Fruit fly (Drosophila melanogaster) whole organism, prepupa: Measurements from ENCODE around the gene nmdyn-D7.

Source experiments
- Blimp-1 ChIP-seq: fragments of 200-800 bp; sonication (Bioruptor generic); optimal IDR thresholded peaks from 3 replicates; lab custom pipeline; 2017; ENCODE audit warnings: missing biosample characterization, missing genetic modification characterization, mild to moderate bottlenecking, moderate library complexity, missing genetic modification reagents
- CG10631 ChIP-seq: fragments of 200-800 bp; sonication (Bioruptor generic); optimal IDR thresholded peaks from 2 replicates; lab custom pipeline; 2016; ENCODE audit warnings: missing biosample characterization, missing genetic modification characterization
- CG10669 ChIP-seq: fragments of 200-800 bp; sonication (Bioruptor generic); optimal IDR thresholded peaks from 3 replicates; lab custom pipeline; 2018; ENCODE audit warnings: missing biosample characterization, mild to moderate bottlenecking, missing genetic modification characterization, moderate library complexity
- CG11294 ChIP-seq: fragments of 200-800 bp; sonication (Bioruptor generic); IDR thresholded peaks from 2 replicates; pipeline ENCODE4 v1.3.6; 2022; ENCODE audit warnings: missing biosample characterization, missing genetic modification characterization
- CG11762 ChIP-seq: fragments of 200-800 bp; sonication (Bioruptor generic); optimal IDR thresholded peaks from 3 replicates; lab custom pipeline; 2016; ENCODE audit warnings: missing biosample characterization, missing genetic modification characterization; ENCODE audit not compliant: insufficient read depth
- CG11902 ChIP-seq: fragments of 200-800 bp; sonication (Bioruptor generic); optimal IDR thresholded peaks from 3 replicates; lab custom pipeline; 2016; ENCODE audit warnings: missing biosample characterization, missing genetic modification characterization
- CG15336 ChIP-seq: fragments of 200-800 bp; sonication (Bioruptor generic); IDR thresholded peaks from 2 replicates; pipeline ENCODE4 v1.3.6; 2022; ENCODE audit warnings: missing biosample characterization, missing genetic modification characterization
- CG1621 ChIP-seq: fragments of 200-800 bp; sonication (Bioruptor generic); optimal IDR thresholded peaks from 3 replicates; lab custom pipeline; 2018; ENCODE audit warnings: missing biosample characterization, mild to moderate bottlenecking, missing genetic modification characterization
- CG16779 ChIP-seq: fragments of 200-800 bp; sonication (Bioruptor generic); optimal IDR thresholded peaks from 3 replicates; lab custom pipeline; 2017; ENCODE audit warnings: missing biosample characterization, mild to moderate bottlenecking, missing genetic modification characterization
- CG3032 ChIP-seq: fragments of 200-800 bp; optimal IDR thresholded peaks from 2 replicates; lab custom pipeline; 2019; ENCODE audit warnings: missing biosample characterization, mild to moderate bottlenecking, missing genetic modification characterization, moderate library complexity
- CG31627 ChIP-seq: fragments of 200-800 bp; sonication (Bioruptor generic); optimal IDR thresholded peaks from 3 replicates; lab custom pipeline; 2016; ENCODE audit warnings: missing biosample characterization, missing genetic modification characterization
- CG32006 ChIP-seq: fragments of 200-800 bp; sonication (Bioruptor generic); optimal IDR thresholded peaks from 3 replicates; lab custom pipeline; 2017; ENCODE audit warnings: missing biosample characterization, mild to moderate bottlenecking, missing genetic modification characterization
- CG34406 ChIP-seq: fragments of 200-800 bp; sonication (Bioruptor generic); optimal IDR thresholded peaks from 3 replicates; lab custom pipeline; 2016; ENCODE audit warnings: missing biosample characterization, missing genetic modification characterization
- CG3919 ChIP-seq: fragments of 200-800 bp; sonication (Bioruptor generic); optimal IDR thresholded peaks from 3 replicates; lab custom pipeline; 2016; ENCODE audit warnings: missing biosample characterization, missing genetic modification characterization
- CG4318 ChIP-seq: fragments of 200-800 bp; sonication (Bioruptor generic); optimal IDR thresholded peaks from 3 replicates; lab custom pipeline; 2017; ENCODE audit warnings: missing biosample characterization, mild to moderate bottlenecking, missing genetic modification characterization
- CG6808 ChIP-seq: fragments of 200-800 bp; sonication (Bioruptor generic); optimal IDR thresholded peaks from 3 replicates; lab custom pipeline; 2017; ENCODE audit warnings: missing biosample characterization, missing genetic modification characterization, mild to moderate bottlenecking, moderate library complexity, missing genetic modification reagents
- CG6854 ChIP-seq: fragments of 200-800 bp; sonication (Bioruptor generic); optimal IDR thresholded peaks from 2 replicates; lab custom pipeline; 2017; ENCODE audit warnings: missing biosample characterization, mild to moderate bottlenecking, missing genetic modification characterization
- CG8119 ChIP-seq: fragments of 200-800 bp; sonication (Bioruptor generic); IDR thresholded peaks from 3 replicates; pipeline ENCODE4 v1.3.6; 2022; ENCODE audit warnings: missing biosample characterization, missing genetic modification characterization
- CG8319 ChIP-seq: fragments of 200-800 bp; sonication (Bioruptor generic); optimal IDR thresholded peaks from 3 replicates; lab custom pipeline; 2016; ENCODE audit warnings: missing biosample characterization, missing genetic modification characterization
- CG8632 ChIP-seq: fragments of 200-800 bp; sonication (Bioruptor generic); optimal IDR thresholded peaks from 3 replicates; lab custom pipeline; 2016; ENCODE audit warnings: missing biosample characterization, missing genetic modification characterization
- CG9139 ChIP-seq: fragments of 200-800 bp; sonication (Bioruptor generic); optimal IDR thresholded peaks from 3 replicates; lab custom pipeline; 2017; ENCODE audit warnings: missing biosample characterization, mild to moderate bottlenecking, missing genetic modification characterization
- Eip78C ChIP-seq: fragments of 200-800 bp; sonication (Bioruptor generic); peaks from one replicate; lab custom pipeline; 2016; ENCODE audit warnings: missing biosample characterization, missing genetic modification characterization
- Eip93F ChIP-seq: fragments of 200-800 bp; sonication (Bioruptor generic); optimal IDR thresholded peaks from 2 replicates; lab custom pipeline; 2016; ENCODE audit warnings: missing biosample characterization, mild to moderate bottlenecking, missing genetic modification characterization
- Ets21C ChIP-seq: fragments of 200-800 bp; sonication (Bioruptor generic); optimal IDR thresholded peaks from 3 replicates; lab custom pipeline; 2016; ENCODE audit warnings: missing biosample characterization, missing genetic modification characterization
- Ets96B ChIP-seq: fragments of 200-800 bp; optimal IDR thresholded peaks from 2 replicates; lab custom pipeline; 2019; ENCODE audit warnings: missing biosample characterization, mild to moderate bottlenecking, missing genetic modification characterization, moderate library complexity
- Gug ChIP-seq: fragments of 200-800 bp; sonication (Bioruptor generic); IDR thresholded peaks from 2 replicates; pipeline ENCODE4 v1.3.6; 2022; ENCODE audit warnings: missing biosample characterization, missing genetic modification characterization
- Hr39 ChIP-seq: fragments of 200-800 bp; sonication (Bioruptor generic); optimal IDR thresholded peaks from 2 replicates; lab custom pipeline; 2016; ENCODE audit warnings: missing biosample characterization, missing genetic modification characterization
- Hr4 ChIP-seq: fragments of 200-800 bp; sonication (Bioruptor generic); optimal IDR thresholded peaks from 3 replicates; lab custom pipeline; 2016; ENCODE audit warnings: missing biosample characterization, missing genetic modification characterization
- Lpt ChIP-seq: fragments of 200-800 bp; sonication (Bioruptor generic); optimal IDR thresholded peaks from 3 replicates; lab custom pipeline; 2016; ENCODE audit warnings: missing biosample characterization, missing genetic modification characterization
- Met ChIP-seq: fragments of 200-800 bp; sonication (Bioruptor generic); optimal IDR thresholded peaks from 3 replicates; lab custom pipeline; 2016; ENCODE audit warnings: missing biosample characterization, missing genetic modification characterization
- OdsH ChIP-seq: fragments of 200-800 bp; sonication (Bioruptor generic); optimal IDR thresholded peaks from 3 replicates; lab custom pipeline; 2016; ENCODE audit warnings: missing biosample characterization, missing genetic modification characterization
- Smox ChIP-seq: fragments of 200-800 bp; sonication (Bioruptor generic); optimal IDR thresholded peaks from 3 replicates; lab custom pipeline; 2016; ENCODE audit warnings: missing biosample characterization, missing genetic modification characterization
- Sox102F ChIP-seq: fragments of 200-800 bp; sonication (Bioruptor generic); optimal IDR thresholded peaks from 2 replicates; lab custom pipeline; 2016; ENCODE audit warnings: missing biosample characterization, mild to moderate bottlenecking, missing genetic modification characterization
- Sox14 ChIP-seq: fragments of 200-800 bp; sonication (Bioruptor generic); optimal IDR thresholded peaks from 3 replicates; lab custom pipeline; 2016; ENCODE audit warnings: missing biosample characterization, missing genetic modification characterization
- Sox15 ChIP-seq: fragments of 200-800 bp; sonication (Bioruptor generic); optimal IDR thresholded peaks from 3 replicates; lab custom pipeline; 2016; ENCODE audit warnings: missing biosample characterization, missing genetic modification characterization
- acj6 ChIP-seq: fragments of 200-800 bp; sonication (Bioruptor generic); optimal IDR thresholded peaks from 3 replicates; lab custom pipeline; 2016; ENCODE audit warnings: missing biosample characterization, missing genetic modification characterization
- cyc ChIP-seq: fragments of 200-800 bp; sonication (Bioruptor generic); optimal IDR thresholded peaks from 3 replicates; lab custom pipeline; 2016; ENCODE audit warnings: missing biosample characterization, missing genetic modification characterization
- dac ChIP-seq: fragments of 200-800 bp; sonication (Bioruptor generic); optimal IDR thresholded peaks from 2 replicates; lab custom pipeline; 2017; ENCODE audit warnings: missing biosample characterization, mild to moderate bottlenecking, missing genetic modification characterization
- dsx ChIP-seq: fragments of 200-800 bp; optimal IDR thresholded peaks from 3 replicates; lab custom pipeline; 2019; ENCODE audit warnings: missing biosample characterization, mild to moderate bottlenecking, missing genetic modification characterization, moderate library complexity; ENCODE audit not compliant: poor library complexity, severe bottlenecking
- eg ChIP-seq: fragments of 200-800 bp; sonication (Bioruptor generic); IDR thresholded peaks from 3 replicates; pipeline ENCODE4 v1.3.6; 2022; ENCODE audit warnings: missing biosample characterization, missing genetic modification characterization
- esn ChIP-seq: fragments of 200-800 bp; sonication (Bioruptor generic); optimal IDR thresholded peaks from 2 replicates; lab custom pipeline; 2016; ENCODE audit warnings: missing biosample characterization, mild to moderate bottlenecking, missing genetic modification characterization, moderate library complexity
- fd85E ChIP-seq: fragments of 200-800 bp; sonication (Bioruptor generic); optimal IDR thresholded peaks from 3 replicates; lab custom pipeline; 2016; ENCODE audit warnings: missing biosample characterization, missing genetic modification characterization
- fkh ChIP-seq: fragments of 200-800 bp; sonication (Bioruptor generic); optimal IDR thresholded peaks from 3 replicates; lab custom pipeline; 2017; ENCODE audit warnings: missing biosample characterization, mild to moderate bottlenecking, missing genetic modification characterization, moderate library complexity
- lz ChIP-seq: fragments of 200-800 bp; sonication (Bioruptor generic); optimal IDR thresholded peaks from 3 replicates; lab custom pipeline; 2016; ENCODE audit warnings: missing biosample characterization, missing genetic modification characterization
- net ChIP-seq: fragments of 200-800 bp; sonication (Bioruptor generic); optimal IDR thresholded peaks from 3 replicates; lab custom pipeline; 2016; ENCODE audit warnings: missing biosample characterization, missing genetic modification characterization
- pdm3 ChIP-seq: fragments of 200-800 bp; sonication (Bioruptor generic); optimal IDR thresholded peaks from 3 replicates; lab custom pipeline; 2016; ENCODE audit warnings: missing biosample characterization, missing genetic modification characterization
- salr ChIP-seq, 2 experiments: fragments of 200-800 bp; sonication (Bioruptor generic); optimal IDR thresholded peaks; 3 replicates each; lab custom pipeline; 2016 to 2018; ENCODE audit warnings: missing biosample characterization in 2 of 2, missing genetic modification characterization in 2 of 2, mild to moderate bottlenecking in 1 of 2
- ss ChIP-seq, 2 experiments: fragments of 200-800 bp; sonication (Bioruptor generic); optimal IDR thresholded peaks; 2 replicates in 1 of 2; 3 replicates in 1 of 2; lab custom pipeline; 2017 to 2018; ENCODE audit warnings: mild to moderate bottlenecking in 2 of 2, missing biosample characterization in 2 of 2, missing genetic modification characterization in 2 of 2, moderate library complexity in 1 of 2
- svp ChIP-seq: fragments of 200-800 bp; sonication (Bioruptor generic); peaks from one replicate; lab custom pipeline; 2016; ENCODE audit warnings: missing biosample characterization, missing genetic modification characterization
- topi ChIP-seq: fragments of 200-800 bp; sonication (Bioruptor generic); optimal IDR thresholded peaks from 3 replicates; lab custom pipeline; 2016; ENCODE audit warnings: missing biosample characterization, missing genetic modification characterization

nmdyn-D7 gene

DNA sequence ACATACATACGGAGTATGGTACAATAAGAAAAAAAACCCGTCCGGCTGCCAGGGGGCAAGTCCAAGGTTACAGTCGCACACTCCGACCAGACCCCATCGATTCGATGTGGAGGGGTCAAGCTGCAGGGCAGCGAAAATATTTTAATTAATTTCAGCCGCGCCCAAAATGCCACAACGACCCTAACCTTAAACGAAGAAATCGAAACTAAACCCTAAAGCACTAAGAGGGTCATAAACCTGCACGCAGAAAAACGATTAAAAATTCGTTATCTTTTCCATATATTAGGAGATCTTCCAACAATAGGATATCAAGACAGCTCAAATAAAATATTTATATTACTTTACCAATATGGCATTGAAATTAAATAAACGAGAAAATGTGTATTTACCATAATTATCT lies 22.2 kb downstream of the nmdyn-D7 start (continued):
- TF ChIP-seq CG34406 (no peak), CG32006 (no peak), CG11902 (GFP tag; lab: Kevin White, UChicago) (no peak), Hr39 (peak; percentile 11), CG31627 (GFP tag; lab: Kevin White, UChicago) (peak; percentile 15), svp (peak; percentile 78)
- TF ChIP-seq, all 60 proteins: peak for 13

DNA sequence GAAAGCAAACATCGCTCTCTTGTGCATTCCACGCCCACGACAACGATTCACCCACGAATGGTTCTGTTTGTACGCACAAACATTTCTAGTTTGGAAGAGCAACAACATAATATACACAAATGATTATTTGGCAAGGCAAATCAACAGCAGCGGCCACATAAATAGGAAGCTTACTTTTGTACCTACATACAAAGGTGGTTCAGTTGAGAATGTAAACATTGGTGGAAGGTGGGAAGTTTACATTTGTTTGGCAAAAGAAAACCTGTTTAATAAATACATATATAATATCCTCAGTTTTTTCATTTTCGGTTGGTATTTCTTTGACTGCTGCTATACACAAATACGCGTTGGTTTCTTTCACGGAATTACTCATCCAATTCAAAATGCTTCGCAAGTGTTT lies 22.8 kb downstream of the nmdyn-D7 start:
- TF ChIP-seq ss (GFP tag; optimal IDR thresholded peaks at IDR 0.05; lab: Kevin White, UChicago) (no peak), fkh (GFP tag; lab: Kevin White, UChicago) (peak; percentile 96), Sox102F (peak; percentile 48), svp (peak; percentile 73), Ets96B (peak; percentile 29), CG9139 (GFP tag; lab: Kevin White, UChicago) (no peak), Hr39 (peak; percentile 58), acj6 (no peak), CG8319 (GFP tag; lab: Kevin White, UChicago) (no peak), CG1621 (tag; lab: Kevin White, UChicago) (no peak), Sox14 (GFP tag; lab: Kevin White, UChicago) (peak; percentile 59), dac (GFP tag; lab: Kevin White, UChicago) (peak; percentile 34), CG8632 (GFP tag; lab: Kevin White, UChicago) (peak; percentile 16), CG15336 (GFP tag; lab: Robert Waterston, UW) (no peak), Hr4 (GFP tag; lab: Kevin White, UChicago) (peak; percentile 83), cyc (peak; percentile 38), Blimp-1 (GFP tag; lab: Kevin White, UChicago) (no peak), CG10669 (GFP tag; lab: Kevin White, UChicago) (peak; percentile 41), Met (peak; percentile 65), CG10631 (peak; percentile 51), pdm3 (GFP tag; lab: Kevin White, UChicago) (peak; percentile 67), esn (GFP tag; lab: Kevin White, UChicago) (peak; percentile 64), Lpt (peak; percentile 54), CG11294 (no peak), lz (GFP tag; lab: Kevin White, UChicago) (peak; percentile 57), CG34406 (peak; percentile 42), CG32006 (peak; percentile 78), CG6808 (GFP tag; lab: Kevin White, UChicago) (no peak), CG16779 (tag; lab: Kevin White, UChicago) (peak; percentile 9), Gug (no peak), CG6854 (GFP tag; lab: Kevin White, UChicago) (no peak), Eip93F (GFP tag; lab: Kevin White, UChicago) (peak; percentile 27), net (GFP tag; lab: Kevin White, UChicago) (peak; percentile 57), OdsH (GFP tag; lab: Kevin White, UChicago) (peak; percentile 73), CG11762 (GFP tag; lab: Kevin White, UChicago) (peak; percentile 64), topi (peak; percentile 53), salr (GFP tag; optimal IDR thresholded peaks at IDR 0.05; lab: Kevin White, UChicago) (peak in 1 of 2 experiments; percentile 40), dsx (GFP tag; lab: Kevin White, UChicago) (no peak), Smox (GFP tag; lab: Kevin White, UChicago) (no peak), CG4318 (GFP tag; lab: Kevin White, UChicago) (no peak), CG3919 (GFP tag; lab: Kevin White, UChicago) (peak; percentile 53), Sox15 (GFP tag; lab: Kevin White, UChicago) (no peak), Eip78C (peak; percentile 82), CG11902 (GFP tag; lab: Kevin White, UChicago) (no peak), CG3032 (tag; lab: Kevin White, UChicago) (no peak), Ets21C (GFP tag; lab: Kevin White, UChicago) (peak; percentile 13), fd85E (GFP tag; lab: Kevin White, UChicago) (no peak), CG31627 (GFP tag; lab: Kevin White, UChicago) (peak; percentile 66), eg (GFP tag; lab: Robert Waterston, UW) (no peak), CG8119 (GFP tag; lab: Robert Waterston, UW) (no peak)
